Fruit fly (Drosophila melanogaster): ENCODE results near the gene CG34367.

DNA sequence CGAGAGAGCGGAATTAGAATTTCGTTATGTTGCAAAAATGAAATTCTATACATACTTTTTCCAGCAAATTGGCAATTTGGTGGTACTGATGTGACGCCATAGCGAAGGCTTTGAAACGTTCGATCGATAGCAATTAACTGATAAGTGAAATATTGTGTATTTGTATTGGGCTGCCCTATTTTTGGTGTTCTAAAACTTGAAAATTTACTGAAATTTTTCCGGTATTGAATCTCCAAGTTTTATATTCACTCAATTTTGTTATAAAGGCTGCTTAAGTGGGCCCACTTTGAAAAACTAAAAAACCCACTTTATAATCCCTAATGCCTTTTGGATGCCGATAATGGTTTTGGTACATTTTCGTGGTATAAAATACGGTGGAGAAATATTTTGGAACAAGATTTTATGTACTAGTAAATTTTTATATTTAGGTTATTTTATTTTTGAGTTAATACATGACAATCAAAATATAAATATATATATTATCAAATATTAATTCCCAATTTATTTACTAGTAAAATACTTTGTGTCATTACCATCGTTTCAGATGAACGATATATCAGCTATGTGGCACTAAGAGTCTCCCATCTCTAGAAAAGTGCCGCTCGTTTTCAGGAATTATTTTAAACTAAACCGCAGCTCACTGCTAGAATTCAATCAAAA lies 8.8 kb upstream of the CG34367 start, which contains the start of the genes Cand1 and pim:
- TF ChIP-seq psq (optimal IDR thresholded peaks at IDR 0.05) = no peak
- no peak for TF ChIP-seq usp (GFP tag; optimal IDR thresholded peaks at IDR 0.05)
